Worm (Caenorhabditis elegans) whole organism, L4/young adult: ENCODE measurements around the gene slrp-1.

Experiments used
- W03F9.2 ChIP-seq: fragments of 150-350 bp; optimal IDR thresholded peaks from 2 replicates; lab custom pipeline; 2014; ENCODE audit warnings: missing biosample characterization, missing genetic modification characterization
- dao-5 ChIP-seq: sonication (generic microtip); optimal IDR thresholded peaks from 2 replicates; lab custom pipeline; 2016; ENCODE audit warnings: missing genotype, missing genetic modification characterization, moderate library complexity, missing compliant biosample characterization
- him-1 ChIP-seq: sonication (generic microtip); optimal IDR thresholded peaks from 2 replicates; lab custom pipeline; 2016; ENCODE audit warnings: missing genotype, missing genetic modification reagents, missing genetic modification characterization, missing compliant biosample characterization

DNA sequence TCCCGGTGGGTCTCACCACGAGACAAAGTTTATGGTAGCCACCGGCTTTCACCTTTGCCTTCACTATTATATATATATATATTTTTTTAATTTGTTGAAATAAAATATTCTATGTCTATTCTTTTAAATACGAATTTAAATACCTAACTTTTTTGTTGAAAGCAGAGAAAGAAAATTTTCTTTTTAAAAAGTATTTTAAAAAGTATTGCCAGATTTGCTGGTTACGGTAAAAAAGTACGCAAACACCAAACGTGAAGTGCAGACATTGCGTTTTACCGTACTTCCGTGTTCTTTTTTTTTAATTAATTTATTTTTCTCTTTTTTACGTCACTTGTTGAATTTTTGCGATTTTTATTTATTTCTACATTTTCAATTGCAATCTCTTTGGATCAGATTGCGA, 5.7 kb upstream of the slrp-1 start, which contains the start of gene C56A3.8:
- TF ChIP-seq him-1 (tag; lab: Kevin White, UChicago) (no peak), dao-5 (no peak), W03F9.2 (tag; lab: Kevin White, UChicago) (no peak)
